Worm (Caenorhabditis elegans) whole organism, L4 larva: ENCODE results near the gene ttr-45.
A peak's percentile ranks its signal among the peaks of the same experiment; 100 is the strongest.

Source experiments
- D1046.2 ChIP-seq: fragments of 200-800 bp; sonication (Bioruptor generic); IDR thresholded peaks from 2 replicates; pipeline ENCODE4 v1.3.6; 2022; ENCODE audit warnings: missing genetic modification characterization, missing compliant biosample characterization
- F37D6.2 ChIP-seq: sonication (generic microtip); optimal IDR thresholded peaks from 2 replicates; lab custom pipeline; 2016; ENCODE audit warnings: mild to moderate bottlenecking, missing genetic modification characterization, missing compliant biosample characterization
- F49E8.2 ChIP-seq: sonication (generic microtip); optimal IDR thresholded peaks from 2 replicates; lab custom pipeline; 2016; ENCODE audit warnings: missing compliant biosample characterization, mild to moderate bottlenecking, missing genetic modification characterization, borderline replicate concordance
- T20F7.1 ChIP-seq: fragments of 200-800 bp; sonication (Bioruptor generic); optimal IDR thresholded peaks from 2 replicates; lab custom pipeline; 2018; ENCODE audit warnings: mild to moderate bottlenecking, missing genetic modification characterization, missing compliant biosample characterization
- T26A8.4 ChIP-seq: fragments of 200-800 bp; sonication (Bioruptor generic); IDR thresholded peaks from 2 replicates; pipeline ENCODE4 v1.3.6; 2022; ENCODE audit warnings: missing genetic modification characterization, missing compliant biosample characterization
- Y48G9A.11 ChIP-seq: fragments of 200-800 bp; sonication (Bioruptor generic); IDR thresholded peaks from 2 replicates; pipeline ENCODE4 v1.3.6; 2022; ENCODE audit warnings: missing genetic modification reagents, missing genetic modification characterization, missing compliant biosample characterization
- ama-1 ChIP-seq: fragments of 150-350 bp; optimal IDR thresholded peaks from 2 replicates; lab custom pipeline; 2014; ENCODE audit warnings: inconsistent platforms, mixed read lengths
- arid-1 ChIP-seq: fragments of 200-800 bp; sonication (Bioruptor generic); conservative IDR thresholded peaks from 2 replicates; pipeline ENCODE4 v1.3.6; 2022; ENCODE audit warnings: missing genetic modification reagents, missing genetic modification characterization, missing compliant biosample characterization
- attf-4 ChIP-seq: sonication (generic microtip); optimal IDR thresholded peaks from 3 replicates; lab custom pipeline; 2017; ENCODE audit warnings: missing biosample characterization, missing genetic modification characterization
- ceh-20 ChIP-seq: fragments of 200-800 bp; sonication (Bioruptor generic); IDR thresholded peaks from 2 replicates; pipeline ENCODE4 v1.3.6; 2022; ENCODE audit warnings: missing genetic modification reagents, missing genetic modification characterization, missing compliant biosample characterization
- ceh-28 ChIP-seq: fragments of 150-350 bp; optimal IDR thresholded peaks from 2 replicates; lab custom pipeline; 2014; ENCODE audit warnings: missing biosample characterization, missing genetic modification reagents, missing genetic modification characterization
- ceh-32 ChIP-seq: sonication (generic microtip); optimal IDR thresholded peaks from 2 replicates; lab custom pipeline; 2016; ENCODE audit warnings: mild to moderate bottlenecking, missing genetic modification characterization, missing compliant biosample characterization; ENCODE audit not compliant: poor library complexity
- ceh-44 ChIP-seq: fragments of 200-800 bp; sonication (Bioruptor generic); IDR thresholded peaks from 2 replicates; pipeline ENCODE4 v1.3.6; 2022; ENCODE audit warnings: missing genetic modification reagents, missing genetic modification characterization, missing compliant biosample characterization
- ceh-62 ChIP-seq: sonication (generic microtip); optimal IDR thresholded peaks from 2 replicates; lab custom pipeline; 2017; ENCODE audit warnings: missing biosample characterization, missing genetic modification characterization
- ceh-82 ChIP-seq: sonication (generic microtip); optimal IDR thresholded peaks from 2 replicates; lab custom pipeline; 2017; ENCODE audit warnings: missing biosample characterization, missing genetic modification characterization
- ces-1 ChIP-seq: fragments of 150-350 bp; sonication (generic microtip); optimal IDR thresholded peaks from 4 replicates; lab custom pipeline; 2014; ENCODE audit warnings: missing biosample characterization, missing genetic modification reagents, missing genetic modification characterization
- cey-2 ChIP-seq: sonication (generic microtip); optimal IDR thresholded peaks from 3 replicates; lab custom pipeline; 2017; ENCODE audit warnings: missing genetic modification characterization, mild to moderate bottlenecking, missing compliant biosample characterization, antibody characterized with exemption, borderline replicate concordance; ENCODE audit not compliant: insufficient read depth
- daf-12 ChIP-seq: fragments of 150-350 bp; optimal IDR thresholded peaks from 2 replicates; lab custom pipeline; 2014; ENCODE audit warnings: missing biosample characterization, missing genetic modification reagents, missing genetic modification characterization
- daf-8 ChIP-seq: fragments of 200-800 bp; sonication (Bioruptor generic); IDR thresholded peaks from 2 replicates; pipeline ENCODE4 v1.3.6; 2022; ENCODE audit warnings: missing genetic modification characterization, missing compliant biosample characterization
- dmd-9 ChIP-seq: fragments of 200-800 bp; sonication (Bioruptor generic); IDR thresholded peaks from 2 replicates; pipeline ENCODE4 v1.3.6; 2022; ENCODE audit warnings: missing genetic modification reagents, missing genetic modification characterization, missing compliant biosample characterization
- dpl-1 ChIP-seq: fragments of 150-350 bp; optimal IDR thresholded peaks from 2 replicates; lab custom pipeline; 2014; ENCODE audit warnings: missing biosample characterization, missing genetic modification reagents, missing genetic modification characterization
- dve-1 ChIP-seq: sonication (generic microtip); optimal IDR thresholded peaks from 2 replicates; lab custom pipeline; 2017; ENCODE audit warnings: antibody characterized with exemption, mild to moderate bottlenecking, missing genetic modification characterization, missing compliant biosample characterization; ENCODE audit not compliant: insufficient read depth
- egl-27 ChIP-seq: sonication (generic microtip); optimal IDR thresholded peaks from 3 replicates; lab custom pipeline; 2017; ENCODE audit warnings: missing biosample characterization, missing genetic modification reagents, missing genetic modification characterization
- hif-1 ChIP-seq, 2 experiments: sonication (generic microtip); optimal IDR thresholded peaks; 2 replicates each; lab custom pipeline; 2016 to 2017; ENCODE audit warnings: missing compliant biosample characterization in 2 of 2, missing genetic modification characterization in 2 of 2, missing genetic modification reagents in 2 of 2, missing genotype in 2 of 2, mild to moderate bottlenecking in 1 of 2
- lin-13 ChIP-seq: fragments of 150-350 bp; optimal IDR thresholded peaks from 2 replicates; lab custom pipeline; 2014; ENCODE audit warnings: missing biosample characterization, missing genetic modification reagents, missing genetic modification characterization
- lin-38 ChIP-seq: fragments of 200-800 bp; sonication (Bioruptor generic); IDR thresholded peaks from 2 replicates; pipeline ENCODE4 v1.3.6; 2022; ENCODE audit warnings: missing genetic modification reagents, missing genetic modification characterization, missing compliant biosample characterization
- lin-39 ChIP-seq: fragments of 150-350 bp; optimal IDR thresholded peaks from 2 replicates; lab custom pipeline; 2014; ENCODE audit warnings: missing biosample characterization, missing genetic modification reagents, missing genetic modification characterization
- lsy-2 ChIP-seq, 2 experiments: fragments of 150-350 bp in 1 of 2; sonication (generic microtip) in 1 of 2; optimal IDR thresholded peaks; 2 replicates each; lab custom pipeline; 2014 to 2017; ENCODE audit warnings: missing biosample characterization in 2 of 2, missing genetic modification characterization in 2 of 2
- madf-9 ChIP-seq: fragments of 200-800 bp; sonication (Bioruptor generic); conservative IDR thresholded peaks from 2 replicates; pipeline ENCODE4 v1.3.6; 2022; ENCODE audit warnings: missing genetic modification reagents, missing genetic modification characterization, missing compliant biosample characterization
- mdl-1 ChIP-seq, 2 experiments: fragments of 150-350 bp in 1 of 2; sonication (generic microtip) in 1 of 2; optimal IDR thresholded peaks; 2 replicates each; lab custom pipeline; 2014 to 2017; ENCODE audit warnings: missing biosample characterization in 2 of 2, missing genetic modification characterization in 2 of 2
- mep-1 ChIP-seq: fragments of 150-350 bp; sonication (generic microtip); optimal IDR thresholded peaks from 3 replicates; lab custom pipeline; 2014; ENCODE audit warnings: missing biosample characterization, missing genetic modification characterization
- nhr-102 ChIP-seq: sonication (generic microtip); optimal IDR thresholded peaks from 2 replicates; lab custom pipeline; 2016; ENCODE audit warnings: mild to moderate bottlenecking, missing genetic modification characterization, moderate library complexity, missing compliant biosample characterization
- nhr-111 ChIP-seq: fragments of 200-800 bp; sonication (Bioruptor generic); optimal IDR thresholded peaks from 2 replicates; lab custom pipeline; 2018; ENCODE audit warnings: mild to moderate bottlenecking, missing genetic modification characterization, missing compliant biosample characterization
- nhr-237 ChIP-seq: sonication (generic microtip); optimal IDR thresholded peaks from 2 replicates; lab custom pipeline; 2017; ENCODE audit warnings: missing biosample characterization, missing genetic modification characterization
- nhr-28 ChIP-seq: fragments of 150-350 bp; optimal IDR thresholded peaks from 2 replicates; lab custom pipeline; 2014; ENCODE audit warnings: missing biosample characterization, missing genetic modification characterization
- nhr-42 ChIP-seq: fragments of 200-800 bp; sonication (Bioruptor generic); IDR thresholded peaks from 2 replicates; pipeline ENCODE4 v1.3.6; 2022; ENCODE audit warnings: missing genetic modification characterization, missing compliant biosample characterization
- nhr-6 ChIP-seq: fragments of 150-350 bp; optimal IDR thresholded peaks from 2 replicates; lab custom pipeline; 2014; ENCODE audit warnings: missing biosample characterization, missing genetic modification characterization
- nhr-76 ChIP-seq: fragments of 150-350 bp; optimal IDR thresholded peaks from 2 replicates; lab custom pipeline; 2014; ENCODE audit warnings: missing biosample characterization, missing genetic modification characterization
- pqm-1 ChIP-seq: sonication (generic microtip); optimal IDR thresholded peaks from 2 replicates; lab custom pipeline; 2017; ENCODE audit warnings: missing biosample characterization, missing genetic modification characterization
- rbr-2 ChIP-seq: sonication (generic microtip); optimal IDR thresholded peaks from 2 replicates; lab custom pipeline; 2016; ENCODE audit warnings: missing genotype, missing genetic modification characterization, missing compliant biosample characterization
- saeg-2 ChIP-seq: fragments of 200-800 bp; sonication (Bioruptor generic); IDR thresholded peaks from 2 replicates; pipeline ENCODE4 v1.3.6; 2022; ENCODE audit warnings: missing genetic modification reagents, missing genetic modification characterization, missing compliant biosample characterization
- sdz-12 ChIP-seq: fragments of 200-800 bp; sonication (Bioruptor generic); optimal IDR thresholded peaks from 2 replicates; lab custom pipeline; 2018; ENCODE audit warnings: mild to moderate bottlenecking, missing genetic modification characterization, missing compliant biosample characterization
- set-16 ChIP-seq: fragments of 200-800 bp; sonication (Bioruptor generic); IDR thresholded peaks from 2 replicates; pipeline ENCODE4 v1.3.6; 2022; ENCODE audit warnings: missing genetic modification reagents, missing genetic modification characterization, missing compliant biosample characterization
- snpc-1.2 ChIP-seq: fragments of 200-800 bp; sonication (Bioruptor generic); IDR thresholded peaks from 2 replicates; pipeline ENCODE4 v1.3.6; 2022; ENCODE audit warnings: missing genetic modification reagents, missing genetic modification characterization, missing compliant biosample characterization
- spr-3 ChIP-seq: fragments of 200-800 bp; sonication (Bioruptor generic); optimal IDR thresholded peaks from 2 replicates; lab custom pipeline; 2018; ENCODE audit warnings: mild to moderate bottlenecking, missing genetic modification characterization, missing compliant biosample characterization
- tra-1 ChIP-seq: fragments of 200-800 bp; sonication (Bioruptor generic); IDR thresholded peaks from 2 replicates; pipeline ENCODE4 v1.3.6; 2022; ENCODE audit warnings: missing genetic modification reagents, missing genetic modification characterization, missing compliant biosample characterization
- unc-39 ChIP-seq: sonication (generic microtip); optimal IDR thresholded peaks from 2 replicates; lab custom pipeline; 2017; ENCODE audit warnings: missing biosample characterization, missing genetic modification characterization
- vab-7 ChIP-seq: fragments of 200-800 bp; sonication (Bioruptor generic); IDR thresholded peaks from 2 replicates; pipeline ENCODE4 v1.3.6; 2022; ENCODE audit warnings: missing genetic modification reagents, missing genetic modification characterization, missing compliant biosample characterization
- zag-1 ChIP-seq: fragments of 150-350 bp; optimal IDR thresholded peaks from 2 replicates; lab custom pipeline; 2014; ENCODE audit warnings: missing biosample characterization, missing genetic modification characterization
- zip-2 ChIP-seq: fragments of 150-350 bp; optimal IDR thresholded peaks from 2 replicates; lab custom pipeline; 2014; ENCODE audit warnings: missing biosample characterization, missing genetic modification characterization

Gene ttr-45

DNA sequence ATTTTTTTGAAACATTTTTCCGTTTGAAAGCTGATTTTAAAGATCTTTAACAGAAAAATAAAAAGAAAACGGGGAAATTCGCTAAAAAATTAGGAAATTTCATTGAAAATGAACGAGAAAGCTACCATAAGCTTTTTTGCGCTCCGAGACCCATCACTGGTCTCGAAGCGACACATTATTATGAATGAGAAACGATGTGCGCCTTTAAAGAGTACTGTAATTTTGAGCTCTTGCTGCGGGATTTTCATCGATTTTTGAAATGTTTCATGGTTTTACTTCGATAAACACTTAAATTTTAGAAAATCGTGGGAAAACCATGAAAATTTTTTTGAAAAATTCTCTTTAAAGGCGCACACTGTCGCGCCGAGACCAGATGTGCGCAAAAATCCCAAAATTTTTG is 36.2 kb downstream of the ttr-45 start:
- TF ChIP-seq snpc-1.2 (GFP tag; lab: Robert Waterston, UW): 0 out of 2 replicates have a peak, but pooled peaks have one; percentile 7
- no peak for TF ChIP-seq ceh-44 (GFP tag; lab: Robert Waterston, UW)

DNA sequence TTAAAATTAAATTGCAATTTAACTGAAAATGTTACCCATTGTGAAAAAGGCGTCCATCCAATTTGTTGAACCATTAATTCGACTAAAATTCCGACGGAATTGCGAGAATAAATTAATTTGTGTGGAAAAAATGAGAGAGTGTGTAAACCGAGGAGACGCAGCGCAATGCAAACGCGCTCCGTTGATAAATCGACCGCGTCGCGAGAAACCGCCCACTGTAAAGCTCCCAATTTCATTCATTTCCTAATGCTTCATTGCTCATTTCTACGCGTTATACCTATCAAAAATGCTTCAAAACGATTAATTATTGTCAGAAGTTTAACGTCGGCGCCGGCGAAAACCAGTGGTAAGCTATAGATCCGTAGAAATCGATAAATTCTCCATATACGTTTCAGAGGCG is 43.7 kb downstream of the ttr-45 start, which contains the start of the genes Y67H2A.2 and micu-1:
Y67H2A.2 (minus strand) TSS at position 74 of the 400 bp plus-strand sequence.
micu-1 (plus strand) TSS at position 181 of the 400 bp plus-strand sequence.
- peak; percentile 38 to 73 for TF ChIP-seq lsy-2 (tag; optimal IDR thresholded peaks at IDR 0.05; lab: Kevin White, UChicago)
- TF ChIP-seq nhr-76 (tag; lab: Kevin White, UChicago): no peak
- no peak for TF ChIP-seq sdz-12 (GFP tag; lab: Kevin White, UChicago)
- TF ChIP-seq nhr-6 (tag; lab: Kevin White, UChicago): peak; percentile 7
- no peak for TF ChIP-seq madf-9
- TF ChIP-seq unc-39 (tag; lab: Kevin White, UChicago): no peak
- TF ChIP-seq saeg-2 (GFP tag; lab: Robert Waterston, UW): no peak
- peak in 1 of 2 experiments; percentile 29 for TF ChIP-seq hif-1 (tag; optimal IDR thresholded peaks at IDR 0.05; lab: Kevin White, UChicago)
- TF ChIP-seq attf-4 (tag; lab: Kevin White, UChicago): no peak
- TF ChIP-seq mep-1 (tag; lab: Kevin White, UChicago): peak; percentile 57
- TF ChIP-seq dpl-1 (GFP tag; lab: Kevin White, UChicago): peak; percentile 40
- TF ChIP-seq ceh-62 (tag; lab: Kevin White, UChicago): no peak
- TF ChIP-seq nhr-111: no peak
- TF ChIP-seq set-16 (GFP tag; lab: Robert Waterston, UW): no peak
- TF ChIP-seq arid-1 (GFP tag; lab: Robert Waterston, UW): no peak
- TF ChIP-seq F49E8.2 (tag; lab: Kevin White, UChicago): no peak
- peak; percentile 60 for TF ChIP-seq rbr-2 (tag; lab: Kevin White, UChicago)
- TF ChIP-seq daf-8 (GFP tag; lab: Robert Waterston, UW): no peak
- TF ChIP-seq spr-3: peak; percentile 41
- TF ChIP-seq lin-39 (tag; lab: Kevin White, UChicago): no peak
- 0 out of 2 replicates have a peak, but pooled peaks have one; percentile 42 for TF ChIP-seq ceh-44 (GFP tag; lab: Robert Waterston, UW)
- TF ChIP-seq ceh-82 (tag; lab: Kevin White, UChicago): no peak
- TF ChIP-seq lin-38: peak; percentile 99
- TF ChIP-seq T20F7.1: no peak
- peak; percentile 24 for TF ChIP-seq ces-1
- no peak for TF ChIP-seq cey-2
- no peak for TF ChIP-seq nhr-237 (tag; lab: Kevin White, UChicago)
- peak; percentile 0 for TF ChIP-seq lin-13 (GFP tag; lab: Kevin White, UChicago)
- TF ChIP-seq Y48G9A.11 (GFP tag; lab: Robert Waterston, UW): no peak
- TF ChIP-seq tra-1 (GFP tag; lab: Robert Waterston, UW): no peak
- no peak for TF ChIP-seq ceh-32 (tag; lab: Kevin White, UChicago)
- TF ChIP-seq F37D6.2 (tag; lab: Kevin White, UChicago): peak; percentile 5
- TF ChIP-seq nhr-42 (GFP tag; lab: Robert Waterston, UW): no peak
- TF ChIP-seq pqm-1: no peak
- TF ChIP-seq mdl-1 (tag; optimal IDR thresholded peaks at IDR 0.05; lab: Kevin White, UChicago): no peak
- TF ChIP-seq zag-1 (tag; lab: Kevin White, UChicago): no peak
- TF ChIP-seq dmd-9 (GFP tag; lab: Robert Waterston, UW): no peak
- TF ChIP-seq T26A8.4 (GFP tag; lab: Robert Waterston, UW): no peak
- no peak for TF ChIP-seq vab-7 (GFP tag; lab: Robert Waterston, UW)
- TF ChIP-seq nhr-28 (tag; lab: Kevin White, UChicago): peak; percentile 23
- 0 out of 2 replicates have a peak, but pooled peaks have one; percentile 34 for TF ChIP-seq ceh-20
- TF ChIP-seq nhr-102 (tag; lab: Kevin White, UChicago): peak; percentile 45
- no peak for TF ChIP-seq zip-2
- no peak for TF ChIP-seq daf-12 (tag; lab: Kevin White, UChicago)
- TF ChIP-seq ceh-28 (tag; lab: Kevin White, UChicago): no peak
- no peak for TF ChIP-seq ama-1 (lab: Kevin White, UChicago)
- no peak for TF ChIP-seq D1046.2 (GFP tag; lab: Robert Waterston, UW)
- no peak for TF ChIP-seq egl-27 (tag; lab: Kevin White, UChicago)
- peak; percentile 31 for TF ChIP-seq dve-1 (tag; lab: Kevin White, UChicago)
